Worm (Caenorhabditis elegans): ENCODE measurements around the gene glb-9.

DNA sequence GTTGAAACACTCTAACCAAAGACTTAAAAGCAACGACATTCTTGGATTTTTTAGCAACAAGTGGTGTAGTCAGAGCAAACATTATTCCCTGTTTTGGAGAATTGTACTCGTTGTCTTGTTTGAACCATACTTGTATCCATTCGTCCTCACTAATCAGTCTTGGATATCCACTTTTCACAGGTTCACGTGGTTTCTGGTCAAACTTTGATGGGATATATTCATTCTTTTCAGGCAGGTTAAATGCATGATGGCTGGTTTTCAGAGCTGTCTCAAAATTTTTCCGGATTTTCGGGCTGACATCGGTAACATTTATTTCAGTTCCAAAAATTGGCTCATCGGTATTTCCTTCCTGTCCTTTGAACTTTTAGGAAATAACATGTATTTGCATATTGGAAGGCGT is 2.3 kb upstream of the glb-9 start:
- no peak for TF ChIP-seq ama-1 (optimal IDR thresholded peaks at IDR 0.05)
- TF ChIP-seq ztf-4 (tag; optimal IDR thresholded peaks at IDR 0.05), result no peak
- TF ChIP-seq R02D3.7 (tag; optimal IDR thresholded peaks at IDR 0.05), result no peak
- no peak for TF ChIP-seq egl-27 (tag; optimal IDR thresholded peaks at IDR 0.05)
- TF ChIP-seq fos-1 (tag; optimal IDR thresholded peaks at IDR 0.05), result no peak
- TF ChIP-seq ceh-82 (tag; optimal IDR thresholded peaks at IDR 0.05), result no peak
- TF ChIP-seq nhr-11 (tag; optimal IDR thresholded peaks at IDR 0.05), result no peak
- TF ChIP-seq nhr-25 (tag; optimal IDR thresholded peaks at IDR 0.05), result no peak
- no peak for TF ChIP-seq unc-39 (tag; optimal IDR thresholded peaks at IDR 0.05)
- TF ChIP-seq nhr-237 (tag; optimal IDR thresholded peaks at IDR 0.05), result no peak
- TF ChIP-seq dmd-4 (tag; optimal IDR thresholded peaks at IDR 0.05), result no peak
- no peak for TF ChIP-seq ztf-11 (tag; optimal IDR thresholded peaks at IDR 0.05)
- TF ChIP-seq elt-3 (tag; optimal IDR thresholded peaks at IDR 0.05), result no peak
